Worm (Caenorhabditis elegans): ENCODE measurements around the gene vmo-1.

ce11 chrV:20539055-20539454 is 13.8 kb downstream of the vmo-1 start, which contains the start of gene Y38H6C.16:
- TF ChIP-seq nhr-12 (tag; optimal IDR thresholded peaks at IDR 0.05) (no peak), zag-1 (tag; optimal IDR thresholded peaks at IDR 0.05) (no peak), ztf-4 (tag; optimal IDR thresholded peaks at IDR 0.05) (no peak), ZK546.5 (tag; optimal IDR thresholded peaks at IDR 0.05) (no peak), unc-62 (GFP tag; optimal IDR thresholded peaks at IDR 0.05) (no peak), mab-5 (tag; optimal IDR thresholded peaks at IDR 0.05) (no peak), ama-1 (optimal IDR thresholded peaks at IDR 0.05) (no peak), F13H6.1 (tag; optimal IDR thresholded peaks at IDR 0.05) (no peak), nhr-77 (tag; optimal IDR thresholded peaks at IDR 0.05) (no peak), snpc-4 (tag; optimal IDR thresholded peaks at IDR 0.05) (no peak)

Measured in whole organism, L2 larva.